Worm (Caenorhabditis elegans): Measurements from ENCODE around the gene C49F8.3.

DNA sequence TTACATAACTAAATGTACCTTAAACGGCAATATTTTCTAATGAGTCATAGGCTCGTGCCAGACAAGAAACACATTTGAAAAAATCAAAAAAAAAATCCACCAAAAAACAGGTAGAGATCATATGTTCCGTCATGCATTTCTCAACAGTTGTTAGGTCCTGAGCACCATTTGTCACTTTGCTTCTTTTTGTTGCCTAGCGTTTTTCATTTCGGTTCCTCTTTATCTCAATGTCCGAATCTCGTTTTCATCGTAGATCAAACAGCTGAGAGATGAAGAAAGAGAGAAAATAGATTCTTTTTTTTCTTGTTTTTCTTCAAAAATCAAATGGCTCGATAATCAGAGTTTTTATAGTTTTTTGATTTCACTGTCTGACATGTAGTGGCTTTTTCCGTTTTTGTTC lies 46.4 kb downstream of the C49F8.3 start:
- TF ChIP-seq flt-1 (GFP tag; IDR thresholded peaks at IDR 0.05), result no peak
- TF ChIP-seq aly-1 (tag; optimal IDR thresholded peaks at IDR 0.05), result no peak
- TF ChIP-seq scrt-1 (GFP tag; IDR thresholded peaks at IDR 0.05), result no peak

Measured in whole organism, early embryonic.